Worm (Caenorhabditis elegans) whole organism, L3 larva: ENCODE results near the gene seb-3.
A peak's percentile ranks its signal among the peaks of the same experiment; 100 is the strongest.

Experiments
- ZK546.5 ChIP-seq: sonication (generic microtip); optimal IDR thresholded peaks from 2 replicates; lab custom pipeline; 2017; ENCODE audit warnings: missing biosample characterization, missing genetic modification characterization
- ama-1 ChIP-seq: fragments of 150-350 bp; optimal IDR thresholded peaks from 2 replicates; lab custom pipeline; 2018
- ceh-28 ChIP-seq: fragments of 150-350 bp; optimal IDR thresholded peaks from 2 replicates; lab custom pipeline; 2014; ENCODE audit warnings: missing biosample characterization, missing genetic modification reagents, missing genetic modification characterization
- ceh-9 ChIP-seq: sonication (generic microtip); optimal IDR thresholded peaks from 2 replicates; lab custom pipeline; 2018; ENCODE audit warnings: missing biosample characterization, missing genetic modification characterization
- daf-12 ChIP-seq: fragments of 150-350 bp; optimal IDR thresholded peaks from 2 replicates; lab custom pipeline; 2014; ENCODE audit warnings: missing biosample characterization, missing genetic modification reagents, missing genetic modification characterization
- egl-27 ChIP-seq: sonication (generic microtip); optimal IDR thresholded peaks from 4 replicates; lab custom pipeline; 2017; ENCODE audit warnings: missing biosample characterization, missing genetic modification reagents, missing genetic modification characterization
- egl-5 ChIP-seq: fragments of 150-350 bp; optimal IDR thresholded peaks from 2 replicates; lab custom pipeline; 2017; ENCODE audit warnings: missing biosample characterization, missing genetic modification reagents, missing genetic modification characterization, inconsistent platforms
- elt-1 ChIP-seq: fragments of 150-350 bp; optimal IDR thresholded peaks from 2 replicates; lab custom pipeline; 2014; ENCODE audit warnings: missing biosample characterization, missing genetic modification characterization
- elt-2 ChIP-seq: sonication (generic microtip); optimal IDR thresholded peaks from 2 replicates; lab custom pipeline; 2016; ENCODE audit warnings: missing genetic modification reagents, mild to moderate bottlenecking, missing genetic modification characterization, missing compliant biosample characterization
- elt-3 ChIP-seq, 3 experiments: fragments of 150-350 bp in 1 of 3; sonication (generic microtip) in 2 of 3; optimal IDR thresholded peaks; 2 replicates in 2 of 3; 4 replicates in 1 of 3; lab custom pipeline; 2014 to 2017; ENCODE audit warnings: missing biosample characterization in 3 of 3, missing genetic modification characterization in 3 of 3
- fkh-10 ChIP-seq: sonication (generic microtip); optimal IDR thresholded peaks from 2 replicates; lab custom pipeline; 2017; ENCODE audit warnings: missing biosample characterization, missing genetic modification reagents, missing genetic modification characterization
- fkh-2 ChIP-seq: fragments of 150-350 bp; optimal IDR thresholded peaks from 2 replicates; lab custom pipeline; 2014; ENCODE audit warnings: missing biosample characterization, missing genetic modification reagents, missing genetic modification characterization
- hmg-11 ChIP-seq: sonication (generic microtip); optimal IDR thresholded peaks from 2 replicates; lab custom pipeline; 2016; ENCODE audit warnings: missing genetic modification characterization, missing compliant biosample characterization
- jun-1 ChIP-seq: fragments of 150-350 bp; optimal IDR thresholded peaks from 2 replicates; lab custom pipeline; 2014; ENCODE audit warnings: missing biosample characterization, missing genetic modification reagents, missing genetic modification characterization
- lin-15B ChIP-seq: fragments of 150-350 bp; optimal IDR thresholded peaks from 2 replicates; lab custom pipeline; 2014; ENCODE audit warnings: missing biosample characterization, missing genetic modification characterization
- lin-39 ChIP-seq: fragments of 150-350 bp; optimal IDR thresholded peaks from 2 replicates; lab custom pipeline; 2018; ENCODE audit warnings: missing biosample characterization, missing genetic modification reagents, missing genetic modification characterization
- lsy-12 ChIP-seq: sonication (generic microtip); optimal IDR thresholded peaks from 2 replicates; lab custom pipeline; 2016; ENCODE audit warnings: mild to moderate bottlenecking, missing genetic modification characterization, missing compliant biosample characterization
- mdl-1 ChIP-seq: fragments of 150-350 bp; optimal IDR thresholded peaks from 2 replicates; lab custom pipeline; 2014; ENCODE audit warnings: missing biosample characterization, missing genetic modification characterization
- nfya-1 ChIP-seq: sonication (generic microtip); optimal IDR thresholded peaks from 2 replicates; lab custom pipeline; 2017; ENCODE audit warnings: missing genetic modification characterization, mild to moderate bottlenecking, missing compliant biosample characterization, antibody characterized with exemption, moderate library complexity; ENCODE audit not compliant: insufficient read depth
- nhr-11 ChIP-seq: fragments of 150-350 bp; optimal IDR thresholded peaks from 2 replicates; lab custom pipeline; 2014; ENCODE audit warnings: missing biosample characterization, missing genetic modification characterization
- nhr-12 ChIP-seq: fragments of 150-350 bp; optimal IDR thresholded peaks from 2 replicates; lab custom pipeline; 2014; ENCODE audit warnings: missing biosample characterization, missing genetic modification characterization
- nhr-23 ChIP-seq: fragments of 150-350 bp; optimal IDR thresholded peaks from 2 replicates; lab custom pipeline; 2014; ENCODE audit warnings: missing biosample characterization, missing genetic modification reagents, missing genetic modification characterization
- nhr-237 ChIP-seq: fragments of 150-350 bp; optimal IDR thresholded peaks from 2 replicates; lab custom pipeline; 2014; ENCODE audit warnings: missing biosample characterization, missing genetic modification characterization
- nhr-25 ChIP-seq: sonication (generic microtip); optimal IDR thresholded peaks from 2 replicates; lab custom pipeline; 2017; ENCODE audit warnings: missing biosample characterization, missing genetic modification characterization
- nhr-43 ChIP-seq: sonication (generic microtip); optimal IDR thresholded peaks from 2 replicates; lab custom pipeline; 2016; ENCODE audit warnings: mild to moderate bottlenecking, missing genetic modification characterization, missing compliant biosample characterization; ENCODE audit not compliant: poor library complexity, severe bottlenecking
- nhr-76 ChIP-seq: fragments of 150-350 bp; sonication (generic microtip); optimal IDR thresholded peaks from 5 replicates; lab custom pipeline; 2014; ENCODE audit warnings: missing biosample characterization, missing genetic modification characterization
- pha-4 ChIP-seq: fragments of 150-350 bp; optimal IDR thresholded peaks from 2 replicates; lab custom pipeline; 2014; ENCODE audit warnings: missing biosample characterization, missing genetic modification reagents, missing genetic modification characterization
- pqm-1 ChIP-seq: fragments of 150-350 bp; optimal IDR thresholded peaks from 2 replicates; lab custom pipeline; 2017; ENCODE audit warnings: missing biosample characterization, missing genetic modification characterization, inconsistent platforms
- sea-2 ChIP-seq: fragments of 150-350 bp; sonication (generic microtip); optimal IDR thresholded peaks from 4 replicates; lab custom pipeline; 2014; ENCODE audit warnings: missing biosample characterization, missing genetic modification reagents, missing genetic modification characterization
- snpc-4 ChIP-seq: fragments of 150-350 bp; optimal IDR thresholded peaks from 2 replicates; lab custom pipeline; 2014; ENCODE audit warnings: missing biosample characterization, missing genetic modification characterization
- ztf-11 ChIP-seq: fragments of 150-350 bp; optimal IDR thresholded peaks from 2 replicates; lab custom pipeline; 2014; ENCODE audit warnings: missing biosample characterization, missing genetic modification characterization

seb-3 gene

DNA sequence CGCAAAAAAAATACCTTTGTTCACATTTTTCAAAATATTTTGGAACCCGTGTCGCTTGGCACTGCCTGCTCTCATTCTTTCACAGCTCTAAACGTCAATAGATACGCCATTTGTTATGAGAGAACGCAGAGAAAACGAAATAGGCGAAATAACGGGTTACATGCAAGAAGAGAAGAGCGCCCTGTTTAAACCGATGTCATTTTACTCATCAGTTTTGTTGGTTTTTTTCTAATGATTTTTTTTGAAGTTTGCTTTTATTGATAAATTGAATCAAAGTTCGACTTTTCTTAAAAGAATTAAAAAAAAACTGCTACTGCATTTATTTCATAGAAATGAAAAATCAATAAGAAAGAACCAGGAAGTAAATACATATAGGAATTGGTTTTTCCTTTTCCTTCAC is 47.4 kb upstream of the seb-3 start (continued):
- peak; percentile 2 for TF ChIP-seq elt-2 (tag; lab: Kevin White, UChicago)

DNA sequence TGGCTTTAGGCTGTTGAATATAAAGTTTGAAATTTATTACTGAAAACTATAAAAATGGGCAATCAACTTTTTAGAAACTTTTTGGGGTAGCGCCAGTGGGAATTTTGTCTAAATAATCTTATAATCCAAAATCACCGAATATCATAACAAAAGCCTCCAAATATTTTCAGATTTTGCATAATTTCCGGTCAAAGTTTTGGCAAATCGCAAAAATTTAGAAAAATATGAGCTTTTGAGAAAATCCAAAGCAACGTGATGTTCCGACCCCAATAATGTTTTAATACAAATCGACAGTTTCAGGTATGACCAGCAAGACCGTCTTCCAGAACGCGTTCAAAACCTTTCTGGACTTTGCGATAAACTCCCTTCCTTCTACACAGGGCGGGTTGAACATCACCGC is 46.7 kb upstream of the seb-3 start, which contains the start of gene emre-1:
emre-1 (plus strand) TSS at position 301 of the 400 bp plus-strand sequence.
- TF ChIP-seq ztf-11 (tag; lab: Kevin White, UChicago) (no peak), daf-12 (tag; lab: Kevin White, UChicago) (no peak), nhr-25 (tag; lab: Kevin White, UChicago) (no peak), ceh-9 (tag; lab: Kevin White, UChicago) (no peak), nhr-43 (tag; lab: Kevin White, UChicago) (no peak), elt-3 (tag; optimal IDR thresholded peaks at IDR 0.05; lab: Kevin White, UChicago) (no peak), egl-27 (no peak), ama-1 (lab: Kevin White, UChicago) (no peak), nhr-11 (tag; lab: Kevin White, UChicago) (no peak), ZK546.5 (no peak), lsy-12 (no peak), ceh-28 (tag; lab: Kevin White, UChicago) (no peak), mdl-1 (tag; lab: Kevin White, UChicago) (no peak)

DNA sequence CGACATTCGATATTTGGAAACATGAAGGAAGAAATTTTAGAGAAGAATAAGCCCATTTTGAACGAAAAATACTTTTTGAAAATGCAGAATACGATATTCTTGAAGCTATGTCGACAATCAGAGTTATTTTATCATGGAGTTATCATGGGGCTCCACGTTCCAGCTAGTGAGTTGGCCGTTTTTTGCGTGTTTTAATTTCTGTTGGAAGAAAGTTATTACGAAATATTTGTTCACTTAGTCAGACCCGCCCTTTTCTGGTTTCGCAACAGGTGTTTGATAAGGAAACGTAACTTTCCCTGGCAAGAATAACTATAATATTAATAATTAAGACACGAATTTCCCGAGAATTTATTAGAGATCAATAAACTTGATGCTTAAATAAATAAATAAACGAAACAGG is 44.5 kb upstream of the seb-3 start:
- peak; percentile 38 for TF ChIP-seq elt-2 (tag; lab: Kevin White, UChicago)

DNA sequence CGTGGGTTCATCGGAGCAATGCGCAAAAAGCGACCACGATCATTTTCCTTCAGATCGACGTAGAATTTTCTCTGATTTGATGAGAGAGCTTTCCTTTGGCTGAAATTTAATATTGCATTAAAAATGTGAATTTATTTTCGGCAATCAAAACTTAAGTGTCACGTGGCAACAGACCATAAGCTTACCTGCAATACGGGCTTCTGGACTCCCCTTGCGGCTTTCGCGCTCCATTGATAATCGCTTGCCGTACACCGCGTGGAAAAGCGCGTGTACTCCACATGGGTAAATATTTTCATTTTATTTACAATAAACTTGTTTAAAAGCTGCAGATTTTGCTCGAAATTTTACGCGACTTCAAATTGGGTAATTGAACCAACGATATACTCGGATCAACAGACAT is 43.6 kb upstream of the seb-3 start, which contains the start of gene plp-2:
plp-2 (minus strand) TSS at position 280 of the 400 bp plus-strand sequence.
- peak; percentile 1 for TF ChIP-seq pha-4 (tag; lab: Kevin White, UChicago)
- no peak for TF ChIP-seq elt-1 (tag; lab: Kevin White, UChicago)
- no peak for TF ChIP-seq jun-1 (tag; lab: Kevin White, UChicago)
- TF ChIP-seq sea-2, result no peak
- no peak for TF ChIP-seq pqm-1 (tag; lab: Kevin White, UChicago)
- no peak for TF ChIP-seq lin-15B
- peak; percentile 26 for TF ChIP-seq ama-1 (lab: Kevin White, UChicago)
- no peak for TF ChIP-seq nhr-43 (tag; lab: Kevin White, UChicago)
- no peak for TF ChIP-seq egl-5 (tag; lab: Kevin White, UChicago)

DNA sequence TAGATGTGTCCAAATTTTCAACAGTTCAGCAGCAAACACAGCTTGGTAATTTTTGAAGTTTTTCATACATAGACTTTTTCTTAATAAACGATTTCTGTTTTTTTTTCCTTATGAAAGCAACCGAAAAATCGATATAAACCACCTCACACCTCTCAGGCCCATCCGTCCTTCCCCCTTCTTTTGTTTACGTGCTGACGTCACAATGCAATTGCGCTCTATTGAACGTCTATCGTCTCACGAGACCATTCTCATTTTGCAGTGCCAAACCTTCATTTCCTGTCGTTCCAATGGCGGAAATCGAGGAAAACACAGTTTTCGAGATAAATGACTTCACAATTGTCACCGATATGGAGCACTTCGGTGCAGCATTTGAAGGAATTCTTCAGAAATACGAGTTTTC is 42.8 kb upstream of the seb-3 start, which contains the start of gene rbg-1:
rbg-1 (plus strand) TSS at position 260 of the 400 bp plus-strand sequence.
- TF ChIP-seq ZK546.5 (no peak), jun-1 (tag; lab: Kevin White, UChicago) (peak; percentile 61), fkh-10 (peak; percentile 15), nhr-237 (tag; lab: Kevin White, UChicago) (no peak), snpc-4 (tag; lab: Kevin White, UChicago) (peak; percentile 83), nfya-1 (peak; percentile 81), elt-3 (tag; optimal IDR thresholded peaks at IDR 0.05; lab: Kevin White, UChicago) (no peak), mdl-1 (tag; lab: Kevin White, UChicago) (no peak), elt-2 (tag; lab: Kevin White, UChicago) (peak; percentile 57), lin-39 (tag; lab: Kevin White, UChicago) (peak; percentile 62), sea-2 (peak; percentile 50), nhr-25 (tag; lab: Kevin White, UChicago) (peak; percentile 87), egl-5 (tag; lab: Kevin White, UChicago) (peak; percentile 95), nhr-23 (tag; lab: Kevin White, UChicago) (peak; percentile 39), pha-4 (tag; lab: Kevin White, UChicago) (peak; percentile 96), egl-27 (no peak), lin-15B (peak; percentile 77), pqm-1 (tag; lab: Kevin White, UChicago) (peak; percentile 35), nhr-12 (tag; lab: Kevin White, UChicago) (no peak), fkh-2 (tag; lab: Kevin White, UChicago) (peak; percentile 80), ceh-28 (tag; lab: Kevin White, UChicago) (peak; percentile 79), hmg-11 (tag; lab: Kevin White, UChicago) (peak; percentile 51), nhr-11 (tag; lab: Kevin White, UChicago) (no peak), nhr-76 (tag; lab: Kevin White, UChicago) (no peak)
